Fruit fly (Drosophila melanogaster) whole organism, wandering third instar larva: ENCODE data around the gene Sec61alpha.

ENCODE experiments used
- Abd-B ChIP-seq: fragments of >200 bp; optimal IDR thresholded peaks from 2 replicates; lab custom pipeline; 2017; ENCODE audit warnings: missing biosample characterization, missing genetic modification characterization
- CG32264 ChIP-seq: fragments of 200-800 bp; sonication (Bioruptor generic); optimal IDR thresholded peaks from 2 replicates; lab custom pipeline; 2016; ENCODE audit warnings: missing biosample characterization, missing genetic modification characterization
- CG9705 ChIP-seq: fragments of 200-800 bp; sonication (Bioruptor generic); optimal IDR thresholded peaks from 2 replicates; lab custom pipeline; 2018; ENCODE audit warnings: missing biosample characterization, mild to moderate bottlenecking, missing genetic modification characterization
- CrebA ChIP-seq: fragments of 200-800 bp; sonication (Bioruptor generic); optimal IDR thresholded peaks from 2 replicates; lab custom pipeline; 2016; ENCODE audit warnings: missing biosample characterization, mild to moderate bottlenecking, missing genetic modification characterization, borderline replicate concordance
- Dfd ChIP-seq: fragments of >200 bp; optimal IDR thresholded peaks from 2 replicates; lab custom pipeline; 2017; ENCODE audit warnings: missing biosample characterization, missing genetic modification characterization
- Dif ChIP-seq: fragments of 200-275, 200-300 bp; sonication (Bioruptor generic); optimal IDR thresholded peaks from 2 replicates; lab custom pipeline; 2018; ENCODE audit warnings: missing biosample characterization, missing genetic modification characterization; ENCODE audit not compliant: partially characterized antibody
- GATAd ChIP-seq: sonication (Bioruptor generic); optimal IDR thresholded peaks from 2 replicates; lab custom pipeline; 2016; ENCODE audit warnings: missing biosample characterization, missing genetic modification characterization
- Hnf4 ChIP-seq: fragments of 200-800 bp; sonication (Bioruptor generic); optimal IDR thresholded peaks from 2 replicates; lab custom pipeline; 2016; ENCODE audit warnings: missing biosample characterization, mild to moderate bottlenecking, missing genetic modification characterization
- Mio ChIP-seq: sonication (Bioruptor generic); optimal IDR thresholded peaks from 2 replicates; lab custom pipeline; 2016; ENCODE audit warnings: missing biosample characterization, missing genetic modification characterization
- Myc ChIP-seq: fragments of >200 bp; optimal IDR thresholded peaks from 2 replicates; lab custom pipeline; 2017
- N ChIP-seq: fragments of >200 bp; optimal IDR thresholded peaks from 2 replicates; lab custom pipeline; 2018; ENCODE audit warnings: missing biosample characterization, missing external identifiers, missing genetic modification characterization
- Rel ChIP-seq, 2 experiments: fragments of 200-800 bp; sonication (Bioruptor generic) in 1 of 2; optimal IDR thresholded peaks; 2 replicates in 1 of 2; 3 replicates in 1 of 2; lab custom pipeline; 2016 to 2019; ENCODE audit warnings: mild to moderate bottlenecking in 2 of 2, missing biosample characterization in 2 of 2, missing genetic modification characterization in 2 of 2, moderate library complexity in 1 of 2
- Sp1 ChIP-seq: fragments of 200-800 bp; sonication (Bioruptor generic); optimal IDR thresholded peaks from 3 replicates; lab custom pipeline; 2019; ENCODE audit warnings: missing biosample characterization, mild to moderate bottlenecking, missing genetic modification characterization, moderate library complexity
- br ChIP-seq: fragments of 200-800 bp; sonication (Bioruptor generic); optimal IDR thresholded peaks from 2 replicates; lab custom pipeline; 2016; ENCODE audit warnings: missing biosample characterization, missing genetic modification characterization
- brk ChIP-seq: fragments of 200-800 bp; sonication (Bioruptor generic); optimal IDR thresholded peaks from 2 replicates; lab custom pipeline; 2016; ENCODE audit warnings: missing biosample characterization, mild to moderate bottlenecking, missing genetic modification characterization
- dl ChIP-seq, 2 experiments: fragments of 175-275, 200-275 bp in 1 of 2; fragments of 200-275 bp in 1 of 2; sonication (Bioruptor generic); optimal IDR thresholded peaks; lab custom pipeline; 2018; ENCODE audit warnings: mild to moderate bottlenecking in 2 of 2, missing biosample characterization in 2 of 2, missing genetic modification characterization in 2 of 2, moderate library complexity in 2 of 2; ENCODE audit not compliant: partially characterized antibody in 2 of 2, insufficient read depth in 1 of 2
- dmrt93B ChIP-seq: fragments of 200-800 bp; sonication (Bioruptor generic); optimal IDR thresholded peaks from 2 replicates; lab custom pipeline; 2018; ENCODE audit warnings: missing biosample characterization, mild to moderate bottlenecking, missing genetic modification characterization
- dsf ChIP-seq: sonication (Bioruptor generic); optimal IDR thresholded peaks from 2 replicates; lab custom pipeline; 2016; ENCODE audit warnings: missing biosample characterization, missing genetic modification characterization, borderline replicate concordance
- ey ChIP-seq: fragments of 200-800 bp; sonication (Bioruptor generic); optimal IDR thresholded peaks from 2 replicates; lab custom pipeline; 2016; ENCODE audit warnings: missing biosample characterization, missing genetic modification characterization
- foxo ChIP-seq, 2 experiments: fragments of 200-800 bp; sonication (Bioruptor generic); optimal IDR thresholded peaks; 2 replicates in 1 of 2; 3 replicates in 1 of 2; lab custom pipeline; 2016 to 2017; ENCODE audit warnings: missing biosample characterization in 2 of 2, missing genetic modification characterization in 2 of 2
- fru ChIP-seq: fragments of 200-800 bp; sonication (Bioruptor generic); optimal IDR thresholded peaks from 3 replicates; lab custom pipeline; 2016; ENCODE audit warnings: missing biosample characterization, mild to moderate bottlenecking, missing genetic modification characterization
- h ChIP-seq: fragments of 200-800 bp; sonication (Bioruptor generic); optimal IDR thresholded peaks from 3 replicates; lab custom pipeline; 2016; ENCODE audit warnings: missing biosample characterization, mild to moderate bottlenecking, missing genetic modification characterization
- jim ChIP-seq: fragments of 175-275, 200-325 bp; sonication (Bioruptor generic); optimal IDR thresholded peaks from 2 replicates; lab custom pipeline; 2016; ENCODE audit warnings: missing biosample characterization, mild to moderate bottlenecking, missing genetic modification characterization
- lola ChIP-seq: fragments of >200 bp; optimal IDR thresholded peaks from 2 replicates; lab custom pipeline; 2017; ENCODE audit warnings: missing biosample characterization, missing genetic modification characterization
- pan ChIP-seq: fragments of >200 bp; optimal IDR thresholded peaks from 2 replicates; lab custom pipeline; 2017
- psq ChIP-seq: fragments of 200-800 bp; sonication (Bioruptor generic); optimal IDR thresholded peaks from 3 replicates; lab custom pipeline; 2017; ENCODE audit warnings: missing biosample characterization, mild to moderate bottlenecking, missing genetic modification characterization, moderate library complexity
- sage ChIP-seq: fragments of 200-800 bp; sonication (Bioruptor generic); optimal IDR thresholded peaks from 2 replicates; lab custom pipeline; 2016; ENCODE audit warnings: missing biosample characterization, mild to moderate bottlenecking, missing genetic modification characterization
- sv ChIP-seq: fragments of 200-800 bp; sonication (Bioruptor generic); optimal IDR thresholded peaks from 3 replicates; lab custom pipeline; 2016; ENCODE audit warnings: missing biosample characterization, missing genetic modification characterization
- usp ChIP-seq: fragments of >200 bp; optimal IDR thresholded peaks from 2 replicates; lab custom pipeline; 2017; ENCODE audit warnings: missing biosample characterization, missing genetic modification characterization

Sec61alpha gene

DNA sequence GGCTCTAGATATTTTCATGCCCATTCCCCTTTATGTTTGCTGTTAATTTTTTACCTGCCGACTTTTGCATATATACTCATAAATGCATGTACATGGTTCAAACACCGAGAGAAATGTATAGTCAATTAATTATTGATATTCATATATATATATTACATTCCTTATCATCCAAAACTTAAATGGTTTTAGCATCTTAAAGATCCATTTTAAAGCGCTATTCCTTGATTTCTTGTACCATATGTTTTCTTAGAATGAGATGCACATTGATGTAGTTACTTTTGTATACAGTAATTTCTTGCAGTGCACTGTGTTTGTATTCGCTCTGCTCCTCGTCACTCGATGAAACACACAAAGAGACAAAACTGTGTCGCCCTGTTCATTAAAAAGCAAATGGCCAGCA is 28.3 kb upstream of the Sec61alpha start:
- no peak for TF ChIP-seq jim (GFP tag; lab: Kevin White, UChicago)
- no peak for TF ChIP-seq sv
- TF ChIP-seq foxo (GFP tag; optimal IDR thresholded peaks at IDR 0.05; lab: Kevin White, UChicago): no peak
- peak; percentile 9 for TF ChIP-seq fru
- no peak for TF ChIP-seq N (GFP tag; lab: Kevin White, UChicago)
- TF ChIP-seq Sp1 (GFP tag; lab: Kevin White, UChicago): no peak
- TF ChIP-seq lola (GFP tag; lab: Kevin White, UChicago): no peak

DNA sequence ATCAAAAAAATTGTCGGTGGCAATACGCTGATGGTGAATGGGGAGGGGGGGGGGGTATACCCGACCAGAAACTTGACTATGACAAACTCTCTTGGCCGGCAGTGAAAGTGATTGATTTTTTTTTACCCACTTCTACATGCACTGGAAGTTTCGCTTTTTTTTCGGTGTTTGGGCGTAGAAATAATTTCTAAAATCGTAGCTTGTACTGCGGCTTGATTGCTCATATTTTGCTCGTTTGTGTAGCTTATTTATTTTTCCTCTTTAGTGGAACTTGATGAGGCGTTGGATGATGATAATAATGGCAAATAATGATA is 23.3 kb upstream of the Sec61alpha start:
- peak; percentile 54 for TF ChIP-seq Dfd (GFP tag; lab: Kevin White, UChicago)
- TF ChIP-seq psq (GFP tag; lab: Kevin White, UChicago): no peak
- no peak for TF ChIP-seq foxo (GFP tag; optimal IDR thresholded peaks at IDR 0.05; lab: Kevin White, UChicago)
- no peak for TF ChIP-seq br
- TF ChIP-seq h (GFP tag; lab: Kevin White, UChicago): no peak
- TF ChIP-seq Myc (lab: Kevin White, UChicago): no peak
- TF ChIP-seq usp (GFP tag; lab: Kevin White, UChicago): no peak

DNA sequence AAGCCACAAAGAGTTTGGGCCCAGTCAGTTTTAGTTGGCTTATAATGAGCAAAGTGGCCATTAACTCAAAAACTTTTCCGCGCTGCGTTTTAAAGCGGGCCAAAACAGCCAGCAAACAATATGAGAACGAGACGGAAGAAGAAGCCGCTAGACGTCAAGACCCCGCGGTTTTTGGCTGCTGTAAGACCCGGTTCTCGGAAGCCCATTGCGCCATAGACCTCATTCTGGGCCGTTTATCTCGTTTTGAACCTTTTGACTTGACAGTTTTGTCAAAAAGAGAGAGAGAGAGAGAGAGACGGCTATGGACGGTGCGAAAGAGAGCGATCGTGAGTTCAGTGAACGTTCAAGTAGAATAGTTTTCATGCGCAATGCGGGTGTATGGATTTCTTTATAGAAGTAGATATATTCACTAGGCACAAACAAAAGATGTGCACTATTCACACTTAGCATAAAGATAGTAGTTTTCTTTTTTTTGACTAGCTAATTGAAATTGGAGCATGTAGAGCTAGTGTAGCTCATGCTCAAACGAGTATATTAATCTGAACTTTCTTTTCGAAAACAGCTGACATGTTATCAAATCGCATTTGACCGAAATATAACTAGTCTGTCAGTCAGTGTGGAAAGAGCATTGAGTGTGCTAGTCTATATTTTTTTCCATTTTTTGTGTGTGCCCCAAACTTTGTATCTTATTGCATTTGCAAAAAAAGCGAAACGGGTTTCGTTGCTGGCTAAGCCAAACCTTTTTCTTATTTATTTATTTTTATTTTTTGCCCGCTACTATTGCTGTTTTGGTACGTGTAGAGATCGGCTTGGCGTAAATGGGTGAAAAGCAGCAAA is 22.7 kb upstream of the Sec61alpha start:
- TF ChIP-seq dl (GFP tag; optimal IDR thresholded peaks at IDR 0.05; lab: Kevin White, UChicago; ENCODE audit: insufficient read depth in 1 of 2, partially characterized antibody in 2 of 2) (no peak), N (GFP tag; lab: Kevin White, UChicago) (no peak), lola (GFP tag; lab: Kevin White, UChicago) (no peak), Hnf4 (GFP tag; lab: Kevin White, UChicago) (no peak), GATAd (GFP tag; lab: Kevin White, UChicago) (no peak), Rel (GFP tag; optimal IDR thresholded peaks at IDR 0.05; lab: Kevin White, UChicago) (no peak), Rel (tag; optimal IDR thresholded peaks at IDR 0.05; lab: Kevin White, UChicago) (no peak), pan (no peak), sv (no peak), dsf (GFP tag; lab: Kevin White, UChicago) (no peak), CrebA (no peak), Dfd (GFP tag; lab: Kevin White, UChicago) (no peak), ey (GFP tag; lab: Kevin White, UChicago) (no peak)
- TF ChIP-seq, all 38 proteins: peak for 0

DNA sequence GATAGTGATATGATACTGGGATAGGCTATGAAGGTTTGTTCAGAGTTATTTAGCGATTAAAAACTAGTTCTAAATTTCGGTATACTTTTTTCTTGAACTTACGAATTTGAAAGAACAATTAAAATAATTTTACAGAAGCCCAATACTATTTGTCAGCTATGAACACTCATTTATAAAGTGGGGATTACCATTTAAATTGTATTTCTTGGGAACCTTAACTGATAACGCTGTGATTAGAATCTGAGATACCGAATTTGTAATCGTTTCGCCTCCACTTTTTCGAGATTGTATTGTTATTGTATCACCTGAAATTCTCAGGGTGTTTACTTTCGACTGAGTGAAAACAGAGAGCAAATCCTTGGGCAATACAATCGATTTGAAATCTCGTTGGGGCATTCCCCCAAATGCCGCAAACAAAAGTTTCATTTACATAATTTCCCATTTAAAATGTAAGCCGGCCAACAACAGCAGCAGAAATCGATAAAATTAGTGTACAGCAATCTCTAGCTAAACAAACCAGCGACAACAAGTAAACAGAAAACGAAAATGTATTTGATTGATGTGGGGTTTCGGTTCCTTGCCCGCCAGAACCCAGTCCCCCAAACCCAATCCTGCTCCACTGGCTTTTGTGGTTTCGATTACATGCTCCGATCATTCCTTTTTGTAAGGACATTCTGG is 20.4 kb upstream of the Sec61alpha start:
- TF ChIP-seq CG32264 (no peak), h (GFP tag; lab: Kevin White, UChicago) (no peak), CG9705 (no peak), Myc (lab: Kevin White, UChicago) (no peak), sage (GFP tag; lab: Kevin White, UChicago) (no peak), Rel (GFP tag; optimal IDR thresholded peaks at IDR 0.05; lab: Kevin White, UChicago) (no peak), Rel (tag; optimal IDR thresholded peaks at IDR 0.05; lab: Kevin White, UChicago) (peak; percentile 94)
- TF ChIP-seq, all 38 proteins: peak for 1

DNA sequence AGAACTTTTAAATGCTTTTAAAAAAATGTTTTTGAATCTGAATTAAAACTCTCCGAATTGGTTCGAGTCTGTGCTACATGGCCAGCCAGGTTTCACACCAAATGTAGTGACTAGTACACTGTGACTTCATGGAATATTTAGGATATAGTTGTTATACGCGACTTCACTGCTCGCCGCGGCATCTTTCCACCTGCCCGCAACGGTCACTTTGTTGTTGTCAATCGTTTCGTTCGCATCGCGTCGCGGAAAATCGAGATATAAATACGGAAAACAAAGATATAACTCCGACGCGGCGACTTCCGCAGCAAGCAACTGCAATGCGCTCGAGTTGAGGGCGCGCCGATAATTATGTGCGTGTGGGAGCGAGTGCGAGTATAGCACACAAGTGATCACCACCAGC is 18.1 kb upstream of the Sec61alpha start, which contains the start of gene CG31637:
Gene CG31637 (plus strand): TSS at position 200 of the 400 bp plus-strand sequence.
- TF ChIP-seq Rel (GFP tag; optimal IDR thresholded peaks at IDR 0.05; lab: Kevin White, UChicago): no peak
- peak; percentile 58 for TF ChIP-seq Rel (tag; optimal IDR thresholded peaks at IDR 0.05; lab: Kevin White, UChicago)
- no peak for TF ChIP-seq sv
- TF ChIP-seq dmrt93B (GFP tag; lab: Kevin White, UChicago): no peak
- TF ChIP-seq Abd-B (GFP tag; lab: Kevin White, UChicago): no peak
- peak; percentile 14 for TF ChIP-seq Myc (lab: Kevin White, UChicago)
- TF ChIP-seq Mio (GFP tag; lab: Kevin White, UChicago): no peak

DNA sequence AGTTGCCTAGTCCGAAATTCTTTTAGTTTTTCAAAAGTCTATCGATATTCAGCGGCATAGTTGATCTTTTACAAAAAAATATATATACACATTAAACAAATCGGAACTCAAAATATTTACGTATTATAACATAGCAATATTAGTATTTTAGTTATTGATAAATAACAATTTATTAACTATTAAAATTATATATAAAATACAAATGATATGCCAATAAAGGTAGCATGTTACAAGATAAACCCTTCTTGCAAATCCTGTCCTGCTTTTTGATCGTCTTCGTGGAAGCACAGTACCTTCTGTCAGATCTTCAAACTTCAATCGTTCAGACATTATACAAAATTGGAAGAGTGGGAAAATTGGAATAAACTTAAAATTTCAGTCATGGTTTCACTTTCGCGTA is 16.4 kb upstream of the Sec61alpha start, which contains the start of gene CG9550:
Gene CG9550 (plus strand): TSS at position 301 of the 400 bp plus-strand sequence.
- TF ChIP-seq psq (GFP tag; lab: Kevin White, UChicago) (no peak), Dif (GFP tag; lab: Kevin White, UChicago) (no peak), brk (no peak)
